Fruit fly (Drosophila melanogaster) whole organism, prepupa: ENCODE data around the gene CG6937.

ENCODE experiments used
- Blimp-1 ChIP-seq: fragments of 200-800 bp; sonication (Bioruptor generic); optimal IDR thresholded peaks from 3 replicates; lab custom pipeline; 2017; ENCODE audit warnings: missing biosample characterization, missing genetic modification characterization, mild to moderate bottlenecking, moderate library complexity, missing genetic modification reagents
- CG10631 ChIP-seq: fragments of 200-800 bp; sonication (Bioruptor generic); optimal IDR thresholded peaks from 2 replicates; lab custom pipeline; 2016; ENCODE audit warnings: missing biosample characterization, missing genetic modification characterization
- CG10669 ChIP-seq: fragments of 200-800 bp; sonication (Bioruptor generic); optimal IDR thresholded peaks from 3 replicates; lab custom pipeline; 2018; ENCODE audit warnings: missing biosample characterization, mild to moderate bottlenecking, missing genetic modification characterization, moderate library complexity
- CG11294 ChIP-seq: fragments of 200-800 bp; sonication (Bioruptor generic); IDR thresholded peaks from 2 replicates; pipeline ENCODE4 v1.3.6; 2022; ENCODE audit warnings: missing biosample characterization, missing genetic modification characterization
- CG11762 ChIP-seq: fragments of 200-800 bp; sonication (Bioruptor generic); optimal IDR thresholded peaks from 3 replicates; lab custom pipeline; 2016; ENCODE audit warnings: missing biosample characterization, missing genetic modification characterization; ENCODE audit not compliant: insufficient read depth
- CG11902 ChIP-seq: fragments of 200-800 bp; sonication (Bioruptor generic); optimal IDR thresholded peaks from 3 replicates; lab custom pipeline; 2016; ENCODE audit warnings: missing biosample characterization, missing genetic modification characterization
- CG15336 ChIP-seq: fragments of 200-800 bp; sonication (Bioruptor generic); IDR thresholded peaks from 2 replicates; pipeline ENCODE4 v1.3.6; 2022; ENCODE audit warnings: missing biosample characterization, missing genetic modification characterization
- CG1621 ChIP-seq: fragments of 200-800 bp; sonication (Bioruptor generic); optimal IDR thresholded peaks from 3 replicates; lab custom pipeline; 2018; ENCODE audit warnings: missing biosample characterization, mild to moderate bottlenecking, missing genetic modification characterization
- CG16779 ChIP-seq: fragments of 200-800 bp; sonication (Bioruptor generic); optimal IDR thresholded peaks from 3 replicates; lab custom pipeline; 2017; ENCODE audit warnings: missing biosample characterization, mild to moderate bottlenecking, missing genetic modification characterization
- CG3032 ChIP-seq: fragments of 200-800 bp; optimal IDR thresholded peaks from 2 replicates; lab custom pipeline; 2019; ENCODE audit warnings: missing biosample characterization, mild to moderate bottlenecking, missing genetic modification characterization, moderate library complexity
- CG31627 ChIP-seq: fragments of 200-800 bp; sonication (Bioruptor generic); optimal IDR thresholded peaks from 3 replicates; lab custom pipeline; 2016; ENCODE audit warnings: missing biosample characterization, missing genetic modification characterization
- CG32006 ChIP-seq: fragments of 200-800 bp; sonication (Bioruptor generic); optimal IDR thresholded peaks from 3 replicates; lab custom pipeline; 2017; ENCODE audit warnings: missing biosample characterization, mild to moderate bottlenecking, missing genetic modification characterization
- CG4318 ChIP-seq: fragments of 200-800 bp; sonication (Bioruptor generic); optimal IDR thresholded peaks from 3 replicates; lab custom pipeline; 2017; ENCODE audit warnings: missing biosample characterization, mild to moderate bottlenecking, missing genetic modification characterization
- CG6163 ChIP-seq: fragments of 200-800 bp; sonication (Bioruptor generic); IDR thresholded peaks from 3 replicates; pipeline ENCODE4 v1.3.6; 2022; ENCODE audit warnings: missing biosample characterization, missing genetic modification characterization
- CG6792 ChIP-seq: fragments of 200-800 bp; sonication (Bioruptor generic); optimal IDR thresholded peaks from 3 replicates; lab custom pipeline; 2016; ENCODE audit warnings: missing biosample characterization, missing genetic modification characterization
- CG6808 ChIP-seq: fragments of 200-800 bp; sonication (Bioruptor generic); optimal IDR thresholded peaks from 3 replicates; lab custom pipeline; 2017; ENCODE audit warnings: missing biosample characterization, missing genetic modification characterization, mild to moderate bottlenecking, moderate library complexity, missing genetic modification reagents
- CG6854 ChIP-seq: fragments of 200-800 bp; sonication (Bioruptor generic); optimal IDR thresholded peaks from 2 replicates; lab custom pipeline; 2017; ENCODE audit warnings: missing biosample characterization, mild to moderate bottlenecking, missing genetic modification characterization
- CG8119 ChIP-seq: fragments of 200-800 bp; sonication (Bioruptor generic); IDR thresholded peaks from 3 replicates; pipeline ENCODE4 v1.3.6; 2022; ENCODE audit warnings: missing biosample characterization, missing genetic modification characterization
- CG8319 ChIP-seq: fragments of 200-800 bp; sonication (Bioruptor generic); optimal IDR thresholded peaks from 3 replicates; lab custom pipeline; 2016; ENCODE audit warnings: missing biosample characterization, missing genetic modification characterization
- Eip75B ChIP-seq: fragments of 200-800 bp; sonication (Bioruptor generic); optimal IDR thresholded peaks from 3 replicates; lab custom pipeline; 2016; ENCODE audit warnings: missing biosample characterization, missing genetic modification characterization
- Eip78C ChIP-seq: fragments of 200-800 bp; sonication (Bioruptor generic); peaks from one replicate; lab custom pipeline; 2016; ENCODE audit warnings: missing biosample characterization, missing genetic modification characterization
- Eip93F ChIP-seq: fragments of 200-800 bp; sonication (Bioruptor generic); optimal IDR thresholded peaks from 2 replicates; lab custom pipeline; 2016; ENCODE audit warnings: missing biosample characterization, mild to moderate bottlenecking, missing genetic modification characterization
- Ets21C ChIP-seq: fragments of 200-800 bp; sonication (Bioruptor generic); optimal IDR thresholded peaks from 3 replicates; lab custom pipeline; 2016; ENCODE audit warnings: missing biosample characterization, missing genetic modification characterization
- Ets96B ChIP-seq: fragments of 200-800 bp; optimal IDR thresholded peaks from 2 replicates; lab custom pipeline; 2019; ENCODE audit warnings: missing biosample characterization, mild to moderate bottlenecking, missing genetic modification characterization, moderate library complexity
- Gug ChIP-seq: fragments of 200-800 bp; sonication (Bioruptor generic); IDR thresholded peaks from 2 replicates; pipeline ENCODE4 v1.3.6; 2022; ENCODE audit warnings: missing biosample characterization, missing genetic modification characterization
- Hr38 ChIP-seq: sonication (Bioruptor generic); optimal IDR thresholded peaks from 2 replicates; lab custom pipeline; 2016; ENCODE audit warnings: missing biosample characterization, missing genetic modification characterization
- Hr39 ChIP-seq: fragments of 200-800 bp; sonication (Bioruptor generic); optimal IDR thresholded peaks from 2 replicates; lab custom pipeline; 2016; ENCODE audit warnings: missing biosample characterization, missing genetic modification characterization
- Hr4 ChIP-seq: fragments of 200-800 bp; sonication (Bioruptor generic); optimal IDR thresholded peaks from 3 replicates; lab custom pipeline; 2016; ENCODE audit warnings: missing biosample characterization, missing genetic modification characterization
- Lpt ChIP-seq: fragments of 200-800 bp; sonication (Bioruptor generic); optimal IDR thresholded peaks from 3 replicates; lab custom pipeline; 2016; ENCODE audit warnings: missing biosample characterization, missing genetic modification characterization
- Met ChIP-seq: fragments of 200-800 bp; sonication (Bioruptor generic); optimal IDR thresholded peaks from 3 replicates; lab custom pipeline; 2016; ENCODE audit warnings: missing biosample characterization, missing genetic modification characterization
- OdsH ChIP-seq: fragments of 200-800 bp; sonication (Bioruptor generic); optimal IDR thresholded peaks from 3 replicates; lab custom pipeline; 2016; ENCODE audit warnings: missing biosample characterization, missing genetic modification characterization
- Smox ChIP-seq: fragments of 200-800 bp; sonication (Bioruptor generic); optimal IDR thresholded peaks from 3 replicates; lab custom pipeline; 2016; ENCODE audit warnings: missing biosample characterization, missing genetic modification characterization
- Sox102F ChIP-seq: fragments of 200-800 bp; sonication (Bioruptor generic); optimal IDR thresholded peaks from 2 replicates; lab custom pipeline; 2016; ENCODE audit warnings: missing biosample characterization, mild to moderate bottlenecking, missing genetic modification characterization
- Sox15 ChIP-seq: fragments of 200-800 bp; sonication (Bioruptor generic); optimal IDR thresholded peaks from 3 replicates; lab custom pipeline; 2016; ENCODE audit warnings: missing biosample characterization, missing genetic modification characterization
- acj6 ChIP-seq: fragments of 200-800 bp; sonication (Bioruptor generic); optimal IDR thresholded peaks from 3 replicates; lab custom pipeline; 2016; ENCODE audit warnings: missing biosample characterization, missing genetic modification characterization
- cyc ChIP-seq: fragments of 200-800 bp; sonication (Bioruptor generic); optimal IDR thresholded peaks from 3 replicates; lab custom pipeline; 2016; ENCODE audit warnings: missing biosample characterization, missing genetic modification characterization
- dac ChIP-seq: fragments of 200-800 bp; sonication (Bioruptor generic); optimal IDR thresholded peaks from 2 replicates; lab custom pipeline; 2017; ENCODE audit warnings: missing biosample characterization, mild to moderate bottlenecking, missing genetic modification characterization
- dsx ChIP-seq: fragments of 200-800 bp; optimal IDR thresholded peaks from 3 replicates; lab custom pipeline; 2019; ENCODE audit warnings: missing biosample characterization, mild to moderate bottlenecking, missing genetic modification characterization, moderate library complexity; ENCODE audit not compliant: poor library complexity, severe bottlenecking
- eg ChIP-seq: fragments of 200-800 bp; sonication (Bioruptor generic); IDR thresholded peaks from 3 replicates; pipeline ENCODE4 v1.3.6; 2022; ENCODE audit warnings: missing biosample characterization, missing genetic modification characterization
- fd59A ChIP-seq: fragments of 200-800 bp; sonication (Bioruptor generic); optimal IDR thresholded peaks from 2 replicates; lab custom pipeline; 2017; ENCODE audit warnings: missing biosample characterization, mild to moderate bottlenecking, missing genetic modification characterization, missing genetic modification reagents
- fd85E ChIP-seq: fragments of 200-800 bp; sonication (Bioruptor generic); optimal IDR thresholded peaks from 3 replicates; lab custom pipeline; 2016; ENCODE audit warnings: missing biosample characterization, missing genetic modification characterization
- fkh ChIP-seq: fragments of 200-800 bp; sonication (Bioruptor generic); optimal IDR thresholded peaks from 3 replicates; lab custom pipeline; 2017; ENCODE audit warnings: missing biosample characterization, mild to moderate bottlenecking, missing genetic modification characterization, moderate library complexity
- lz ChIP-seq: fragments of 200-800 bp; sonication (Bioruptor generic); optimal IDR thresholded peaks from 3 replicates; lab custom pipeline; 2016; ENCODE audit warnings: missing biosample characterization, missing genetic modification characterization
- net ChIP-seq: fragments of 200-800 bp; sonication (Bioruptor generic); optimal IDR thresholded peaks from 3 replicates; lab custom pipeline; 2016; ENCODE audit warnings: missing biosample characterization, missing genetic modification characterization
- pdm3 ChIP-seq: fragments of 200-800 bp; sonication (Bioruptor generic); optimal IDR thresholded peaks from 3 replicates; lab custom pipeline; 2016; ENCODE audit warnings: missing biosample characterization, missing genetic modification characterization
- salr ChIP-seq, 2 experiments: fragments of 200-800 bp; sonication (Bioruptor generic); optimal IDR thresholded peaks; 3 replicates each; lab custom pipeline; 2016 to 2018; ENCODE audit warnings: missing biosample characterization in 2 of 2, missing genetic modification characterization in 2 of 2, mild to moderate bottlenecking in 1 of 2
- topi ChIP-seq: fragments of 200-800 bp; sonication (Bioruptor generic); optimal IDR thresholded peaks from 3 replicates; lab custom pipeline; 2016; ENCODE audit warnings: missing biosample characterization, missing genetic modification characterization

CG6937 gene

dm6 chr3R:22589311-22589710, 4.7 kb downstream of the CG6937 start (continued):
- TF ChIP-seq CG11294 (GFP tag; lab: Robert Waterston, UW) = no peak
- TF ChIP-seq CG16779 (tag; lab: Kevin White, UChicago) = no peak
- no peak for TF ChIP-seq Blimp-1 (GFP tag; lab: Kevin White, UChicago)
- TF ChIP-seq Sox15 = no peak
- no peak for TF ChIP-seq fd59A (GFP tag; lab: Kevin White, UChicago)
- peak; percentile 43 for TF ChIP-seq Eip78C (GFP tag; lab: Kevin White, UChicago)
- TF ChIP-seq dac = no peak
- TF ChIP-seq CG6808 (GFP tag; lab: Kevin White, UChicago) = peak; percentile 67
- no peak for TF ChIP-seq Sox102F
- TF ChIP-seq CG3032 (tag; lab: Kevin White, UChicago) = peak; percentile 33
- no peak for TF ChIP-seq Gug (GFP tag; lab: Robert Waterston, UW)
- TF ChIP-seq Hr38 (GFP tag; lab: Kevin White, UChicago) = no peak
- no peak for TF ChIP-seq CG11902 (GFP tag; lab: Kevin White, UChicago)
- TF ChIP-seq fd85E = no peak
- TF ChIP-seq CG8319 (GFP tag; lab: Kevin White, UChicago) = no peak
- no peak for TF ChIP-seq lz (GFP tag; lab: Kevin White, UChicago)
- peak; percentile 37 for TF ChIP-seq net (GFP tag; lab: Kevin White, UChicago)
- TF ChIP-seq Lpt (GFP tag; lab: Kevin White, UChicago) = no peak
- no peak for TF ChIP-seq cyc (GFP tag; lab: Kevin White, UChicago)
- no peak for TF ChIP-seq CG6792 (GFP tag; lab: Kevin White, UChicago)
- no peak for TF ChIP-seq Smox (GFP tag; lab: Kevin White, UChicago)
- no peak for TF ChIP-seq topi
- TF ChIP-seq CG11762 (GFP tag; lab: Kevin White, UChicago) = no peak
- no peak for TF ChIP-seq acj6 (GFP tag; lab: Kevin White, UChicago)
- no peak for TF ChIP-seq CG32006 (GFP tag; lab: Kevin White, UChicago)
- TF ChIP-seq fkh (GFP tag; lab: Kevin White, UChicago) = peak; percentile 84
- peak; percentile 42 for TF ChIP-seq CG10669 (GFP tag; lab: Kevin White, UChicago)
- TF ChIP-seq Met (GFP tag; lab: Kevin White, UChicago) = no peak
- TF ChIP-seq pdm3 (GFP tag; lab: Kevin White, UChicago) = no peak
- no peak for TF ChIP-seq Ets96B (tag; lab: Kevin White, UChicago)
- TF ChIP-seq, all 60 proteins: peak for 19

dm6 chr3R:22590668-22591275, 6.2 kb downstream of the CG6937 start:
- TF ChIP-seq CG1621 (tag; lab: Kevin White, UChicago) (no peak), dsx (GFP tag; lab: Kevin White, UChicago) (no peak), Eip75B (GFP tag; lab: Kevin White, UChicago) (peak; percentile 62), Hr4 (peak; percentile 85), CG10631 (peak; percentile 67), Eip93F (GFP tag; lab: Kevin White, UChicago) (no peak), Ets21C (GFP tag; lab: Kevin White, UChicago) (peak; percentile 10), dac (peak; percentile 68), CG32006 (GFP tag; lab: Kevin White, UChicago) (peak; percentile 92), CG4318 (GFP tag; lab: Kevin White, UChicago) (peak; percentile 80), CG6163 (peak; percentile 39; the same call in 2 of the 3 replicates), Smox (GFP tag; lab: Kevin White, UChicago) (peak; percentile 23), Ets96B (tag; lab: Kevin White, UChicago) (peak; percentile 37), Hr39 (GFP tag; lab: Kevin White, UChicago) (peak; percentile 48), CG11294 (GFP tag; lab: Robert Waterston, UW) (no peak; the same call in 1 of the 2 replicates), lz (GFP tag; lab: Kevin White, UChicago) (peak; percentile 64), CG15336 (GFP tag; lab: Robert Waterston, UW) (peak; percentile 71), CG8119 (GFP tag; lab: Robert Waterston, UW) (peak; percentile 71; the same call in 2 of the 3 replicates), Blimp-1 (GFP tag; lab: Kevin White, UChicago) (no peak), OdsH (GFP tag; lab: Kevin White, UChicago) (peak; percentile 66), Met (GFP tag; lab: Kevin White, UChicago) (peak; percentile 50), CG11762 (GFP tag; lab: Kevin White, UChicago) (peak; percentile 24), salr (GFP tag; optimal IDR thresholded peaks at IDR 0.05; lab: Kevin White, UChicago) (peak in 1 of 2 experiments; percentile 65), fd85E (no peak), net (GFP tag; lab: Kevin White, UChicago) (peak; percentile 76), CG31627 (GFP tag; lab: Kevin White, UChicago) (peak; percentile 44), Eip78C (GFP tag; lab: Kevin White, UChicago) (peak; percentile 79), CG10669 (GFP tag; lab: Kevin White, UChicago) (no peak), Lpt (GFP tag; lab: Kevin White, UChicago) (peak; percentile 65), CG6854 (GFP tag; lab: Kevin White, UChicago) (no peak), Sox102F (peak; percentile 22), eg (GFP tag; lab: Robert Waterston, UW) (peak; percentile 64; the same call in 1 of the 3 replicates), CG3032 (tag; lab: Kevin White, UChicago) (peak; percentile 21)
